Worm (Caenorhabditis elegans) whole organism, L4 larva: ENCODE measurements around the gene F59B1.4.

ENCODE experiments used
- F49E8.2 ChIP-seq: sonication (generic microtip); optimal IDR thresholded peaks from 2 replicates; lab custom pipeline; 2016; ENCODE audit warnings: missing compliant biosample characterization, mild to moderate bottlenecking, missing genetic modification characterization, borderline replicate concordance
- T26A8.4 ChIP-seq: fragments of 200-800 bp; sonication (Bioruptor generic); IDR thresholded peaks from 2 replicates; pipeline ENCODE4 v1.3.6; 2022; ENCODE audit warnings: missing genetic modification characterization, missing compliant biosample characterization
- Y48G9A.11 ChIP-seq: fragments of 200-800 bp; sonication (Bioruptor generic); IDR thresholded peaks from 2 replicates; pipeline ENCODE4 v1.3.6; 2022; ENCODE audit warnings: missing genetic modification reagents, missing genetic modification characterization, missing compliant biosample characterization
- Y75B8A.6 ChIP-seq: fragments of 200-800 bp; sonication (Bioruptor generic); IDR thresholded peaks from 2 replicates; pipeline ENCODE4 v1.3.6; 2022; ENCODE audit warnings: missing genetic modification reagents, missing genetic modification characterization, missing compliant biosample characterization
- aha-1 ChIP-seq: fragments of 150-350 bp; peaks from one replicate; lab custom pipeline; 2014; ENCODE audit warnings: missing biosample characterization, missing genetic modification characterization
- ceh-20 ChIP-seq: fragments of 200-800 bp; sonication (Bioruptor generic); IDR thresholded peaks from 2 replicates; pipeline ENCODE4 v1.3.6; 2022; ENCODE audit warnings: missing genetic modification reagents, missing genetic modification characterization, missing compliant biosample characterization
- ces-1 ChIP-seq: fragments of 150-350 bp; sonication (generic microtip); optimal IDR thresholded peaks from 4 replicates; lab custom pipeline; 2014; ENCODE audit warnings: missing biosample characterization, missing genetic modification reagents, missing genetic modification characterization
- daf-16 ChIP-seq, 3 experiments: sonication (generic microtip); optimal IDR thresholded peaks; 2 replicates each; lab custom pipeline; 2016 to 2017; ENCODE audit warnings: missing genetic modification characterization in 3 of 3, missing genetic modification reagents in 3 of 3, mild to moderate bottlenecking in 2 of 3, missing compliant biosample characterization in 2 of 3, missing biosample characterization in 1 of 3, moderate library complexity in 1 of 3
- gei-8 ChIP-seq: fragments of 200-800 bp; sonication (Bioruptor generic); optimal IDR thresholded peaks from 2 replicates; lab custom pipeline; 2018; ENCODE audit warnings: mild to moderate bottlenecking, missing genetic modification characterization, missing compliant biosample characterization
- hif-1 ChIP-seq, 2 experiments: sonication (generic microtip); optimal IDR thresholded peaks; 2 replicates each; lab custom pipeline; 2016 to 2017; ENCODE audit warnings: missing compliant biosample characterization in 2 of 2, missing genetic modification characterization in 2 of 2, missing genetic modification reagents in 2 of 2, missing genotype in 2 of 2, mild to moderate bottlenecking in 1 of 2
- hmg-1.1 ChIP-seq: fragments of 200-800 bp; sonication (Bioruptor generic); IDR thresholded peaks from 2 replicates; pipeline ENCODE4 v1.3.6; 2022; ENCODE audit warnings: missing genetic modification reagents, missing genetic modification characterization, missing compliant biosample characterization
- jun-1 ChIP-seq: fragments of 150-350 bp; optimal IDR thresholded peaks from 2 replicates; lab custom pipeline; 2014; ENCODE audit warnings: missing biosample characterization, missing genetic modification reagents, missing genetic modification characterization
- lin-38 ChIP-seq: fragments of 200-800 bp; sonication (Bioruptor generic); IDR thresholded peaks from 2 replicates; pipeline ENCODE4 v1.3.6; 2022; ENCODE audit warnings: missing genetic modification reagents, missing genetic modification characterization, missing compliant biosample characterization
- lsy-2 ChIP-seq, 2 experiments: fragments of 150-350 bp in 1 of 2; sonication (generic microtip) in 1 of 2; optimal IDR thresholded peaks; 2 replicates each; lab custom pipeline; 2014 to 2017; ENCODE audit warnings: missing biosample characterization in 2 of 2, missing genetic modification characterization in 2 of 2
- madf-9 ChIP-seq: fragments of 200-800 bp; sonication (Bioruptor generic); conservative IDR thresholded peaks from 2 replicates; pipeline ENCODE4 v1.3.6; 2022; ENCODE audit warnings: missing genetic modification reagents, missing genetic modification characterization, missing compliant biosample characterization
- mxl-3 ChIP-seq: fragments of 200-800 bp; sonication (Bioruptor generic); optimal IDR thresholded peaks from 2 replicates; lab custom pipeline; 2018; ENCODE audit warnings: mild to moderate bottlenecking, missing genetic modification characterization, missing compliant biosample characterization
- nhr-76 ChIP-seq: fragments of 150-350 bp; optimal IDR thresholded peaks from 2 replicates; lab custom pipeline; 2014; ENCODE audit warnings: missing biosample characterization, missing genetic modification characterization
- nhr-77 ChIP-seq: fragments of 150-350 bp; optimal IDR thresholded peaks from 2 replicates; lab custom pipeline; 2014; ENCODE audit warnings: missing biosample characterization, missing genetic modification characterization
- snpc-1.2 ChIP-seq: fragments of 200-800 bp; sonication (Bioruptor generic); IDR thresholded peaks from 2 replicates; pipeline ENCODE4 v1.3.6; 2022; ENCODE audit warnings: missing genetic modification reagents, missing genetic modification characterization, missing compliant biosample characterization
- unc-130 ChIP-seq: sonication (generic microtip); optimal IDR thresholded peaks from 2 replicates; lab custom pipeline; 2016; ENCODE audit warnings: missing genetic modification reagents, missing genetic modification characterization, missing compliant biosample characterization
- unc-62 ChIP-seq, 3 experiments: fragments of 150-350 bp in 1 of 3; sonication (generic microtip); optimal IDR thresholded peaks in 2 of 3; peaks in 1 of 3; 1 replicate in 1 of 3; 2 replicates in 2 of 3; lab custom pipeline; 2014 to 2017; ENCODE audit warnings: missing biosample characterization in 3 of 3, missing genetic modification characterization in 3 of 3, missing genetic modification reagents in 3 of 3, missing genotype in 1 of 3

The F59B1.4 gene

ce11 chrV:3579248-3579647 is 47.6 kb downstream of the F59B1.4 start:
- TF ChIP-seq aha-1, result peak; percentile 98
- no peak for TF ChIP-seq T26A8.4 (GFP tag; lab: Robert Waterston, UW)
- peak in 1 of 2 experiments; percentile 92 for TF ChIP-seq unc-62 (GFP tag; optimal IDR thresholded peaks at IDR 0.05 in 1 of 2; lab: Kevin White, UChicago)
- no peak for TF ChIP-seq unc-62 (tag; optimal IDR thresholded peaks at IDR 0.05; lab: Kevin White, UChicago)
- TF ChIP-seq hmg-1.1 (GFP tag; lab: Robert Waterston, UW), result 0 out of 2 replicates have a peak, but pooled peaks have one; percentile 16
- TF ChIP-seq gei-8, result no peak
- TF ChIP-seq mxl-3 (GFP tag; lab: Kevin White, UChicago), result peak; percentile 46
- TF ChIP-seq hif-1 (tag; optimal IDR thresholded peaks at IDR 0.05; lab: Kevin White, UChicago), result peak in 1 of 2 experiments; percentile 98
- TF ChIP-seq nhr-77 (tag; lab: Kevin White, UChicago), result no peak

ce11 chrV:3578813-3579212 is 48.0 kb downstream of the F59B1.4 start, which contains the start of gene pygl-1:
Gene pygl-1, plus strand, starts transcription at chrV:3579023.
- TF ChIP-seq nhr-76 (tag; lab: Kevin White, UChicago) (no peak), ces-1 (GFP tag; lab: Kevin White, UChicago) (no peak), lin-38 (GFP tag; lab: Robert Waterston, UW) (peak; percentile 69), unc-130 (GFP tag; lab: Kevin White, UChicago) (peak; percentile 88), lsy-2 (tag; optimal IDR thresholded peaks at IDR 0.05; lab: Kevin White, UChicago) (peak in 1 of 2 experiments; percentile 72), daf-16 (GFP tag; optimal IDR thresholded peaks at IDR 0.05; lab: Kevin White, UChicago) (no peak), daf-16 (tag; optimal IDR thresholded peaks at IDR 0.05; lab: Kevin White, UChicago) (peak; percentile 28), Y48G9A.11 (GFP tag; lab: Robert Waterston, UW) (peak; percentile 91), Y75B8A.6 (GFP tag; lab: Robert Waterston, UW) (no peak), madf-9 (GFP tag; lab: Robert Waterston, UW) (0 out of 2 replicates have a peak, but pooled peaks have one; percentile 10), snpc-1.2 (GFP tag; lab: Robert Waterston, UW) (peak; percentile 27; the same call in 1 of the 2 replicates), jun-1 (tag; lab: Kevin White, UChicago) (no peak), F49E8.2 (tag; lab: Kevin White, UChicago) (peak; percentile 66), mxl-3 (GFP tag; lab: Kevin White, UChicago) (no peak)

DNA sequence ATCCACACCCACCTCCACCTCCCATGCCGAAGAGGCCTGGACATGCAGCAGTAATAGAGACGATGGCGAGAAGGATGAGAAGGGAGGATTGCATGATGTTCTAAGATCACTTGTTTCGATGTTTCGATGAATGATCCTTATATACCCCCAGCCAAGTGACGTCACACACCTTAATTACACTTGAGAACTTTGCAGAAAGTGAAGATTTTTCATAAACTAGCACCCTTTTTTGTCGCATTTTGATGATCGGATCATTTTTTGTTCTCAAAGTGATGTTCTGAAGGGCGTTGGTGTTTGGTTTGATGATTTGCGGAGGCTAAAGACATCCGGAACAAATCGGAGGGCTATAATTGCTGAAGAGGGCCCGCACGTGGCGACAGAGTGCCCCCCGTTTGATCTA is 51.1 kb downstream of the F59B1.4 start, which contains the start of gene grl-27:
Gene grl-27 (minus strand): TSS at position 101 of the 400 bp plus-strand sequence.
- TF ChIP-seq ceh-20 (no peak), daf-16 (GFP tag; optimal IDR thresholded peaks at IDR 0.05; lab: Kevin White, UChicago) (no peak), daf-16 (tag; optimal IDR thresholded peaks at IDR 0.05; lab: Kevin White, UChicago) (no peak)
